Worm (Caenorhabditis elegans): ENCODE data around the gene sfxn-1.4.

sfxn-1.4 gene

ce11 chrII:11714728-11715127, 33.7 kb upstream of the sfxn-1.4 start:
- TF ChIP-seq efl-1 (optimal IDR thresholded peaks at IDR 0.05) = no peak
- TF ChIP-seq efl-1 (GFP tag; optimal IDR thresholded peaks at IDR 0.05 in 1 of 2) = peak in 1 of 2 experiments; percentile 43
- no peak for TF ChIP-seq ceh-88 (GFP tag; IDR thresholded peaks at IDR 0.05)
- peak; percentile 75 for TF ChIP-seq snpc-4 (tag; optimal IDR thresholded peaks at IDR 0.05)

DNA sequence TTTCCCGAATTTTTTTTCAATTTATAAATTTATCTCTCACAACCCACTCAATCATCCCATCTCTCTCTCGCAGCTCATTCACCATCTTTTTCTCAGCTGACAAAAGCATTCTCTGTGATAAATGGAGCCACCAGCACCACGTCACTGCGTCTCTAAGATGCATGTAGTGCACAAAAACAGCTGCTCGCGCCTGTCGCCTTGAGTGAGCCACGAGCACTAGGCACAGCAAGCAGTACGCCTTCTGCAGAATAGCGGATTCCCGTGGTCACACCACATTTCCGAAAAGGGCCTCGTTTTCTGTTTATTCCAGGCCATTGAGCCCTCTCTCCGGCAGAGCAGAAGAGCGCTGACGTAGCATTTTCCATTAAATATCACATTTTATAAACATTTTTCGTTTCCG, 32.5 kb upstream of the sfxn-1.4 start, which contains the start of gene F13D12.10:
Gene F13D12.10 (plus strand): TSS at position 231 of the 400 bp plus-strand sequence.
- TF ChIP-seq lin-35 (GFP tag; optimal IDR thresholded peaks at IDR 0.05) (no peak), lsy-2 (tag; optimal IDR thresholded peaks at IDR 0.05) (peak; percentile 17 to 34), ztf-4 (tag; optimal IDR thresholded peaks at IDR 0.05) (peak; percentile 45), rnt-1 (tag; optimal IDR thresholded peaks at IDR 0.05) (peak; percentile 85), lin-39 (tag; optimal IDR thresholded peaks at IDR 0.05) (peak; percentile 54), nhr-19 (GFP tag; conservative IDR thresholded peaks at IDR 0.05) (peak; percentile 57), lir-3 (tag; optimal IDR thresholded peaks at IDR 0.05; ENCODE audit: poor library complexity) (peak; percentile 26), xbp-1 (tag; optimal IDR thresholded peaks at IDR 0.05) (peak; percentile 37), nhr-11 (tag; optimal IDR thresholded peaks at IDR 0.05) (no peak), egl-27 (tag; optimal IDR thresholded peaks at IDR 0.05) (no peak), vab-15 (tag; optimal IDR thresholded peaks at IDR 0.05) (no peak), pag-3 (tag; optimal IDR thresholded peaks at IDR 0.05; ENCODE audit: borderline replicate concordance, insufficient read depth) (no peak), nhr-47 (tag; optimal IDR thresholded peaks at IDR 0.05) (peak; percentile 10), C16A3.4 (tag; optimal IDR thresholded peaks at IDR 0.05) (no peak), nhr-20 (tag; optimal IDR thresholded peaks at IDR 0.05) (peak; percentile 37), unc-130 (tag; optimal IDR thresholded peaks at IDR 0.05) (no peak), efl-1 (optimal IDR thresholded peaks at IDR 0.05) (peak in 1 of 2 experiments; percentile 23), efl-1 (GFP tag; optimal IDR thresholded peaks at IDR 0.05 in 1 of 2) (peak in 1 of 2 experiments; percentile 68), ceh-8 (GFP tag; optimal IDR thresholded peaks at IDR 0.05) (no peak), ces-1 (GFP tag; optimal IDR thresholded peaks at IDR 0.05) (no peak), mdl-1 (tag; optimal IDR thresholded peaks at IDR 0.05) (peak in 1 of 2 experiments; percentile 45), lin-14 (GFP tag; optimal IDR thresholded peaks at IDR 0.05) (peak; percentile 83), snu-23 (GFP tag; optimal IDR thresholded peaks at IDR 0.05) (peak; percentile 58), hlh-4 (tag; optimal IDR thresholded peaks at IDR 0.05) (no peak), swsn-7 (tag; optimal IDR thresholded peaks at IDR 0.05) (peak; percentile 39), dpl-1 (GFP tag; optimal IDR thresholded peaks at IDR 0.05) (peak in 1 of 3 experiments; percentile 10), isw-1 (GFP tag; IDR thresholded peaks at IDR 0.05) (no peak), tbx-2 (tag; optimal IDR thresholded peaks at IDR 0.05) (peak; percentile 30), mep-1 (tag; optimal IDR thresholded peaks at IDR 0.05) (no peak), nhr-71 (tag; optimal IDR thresholded peaks at IDR 0.05) (peak; percentile 82), nhr-85 (tag) (no peak), fkh-8 (tag; optimal IDR thresholded peaks at IDR 0.05) (peak; percentile 18), F16B12.6 (tag; optimal IDR thresholded peaks at IDR 0.05) (no peak), alr-1 (tag; optimal IDR thresholded peaks at IDR 0.05; ENCODE audit: borderline replicate concordance) (no peak)

- TF ChIP-seq blmp-1 (tag; optimal IDR thresholded peaks at IDR 0.05) = peak; percentile 97
- no peak for TF ChIP-seq lin-15B (tag; optimal IDR thresholded peaks at IDR 0.05)
- TF ChIP-seq efl-1 (optimal IDR thresholded peaks at IDR 0.05) = no peak
- peak in 1 of 2 experiments; percentile 15 for TF ChIP-seq efl-1 (GFP tag; optimal IDR thresholded peaks at IDR 0.05 in 1 of 2)
- TF ChIP-seq lin-14 (GFP tag; optimal IDR thresholded peaks at IDR 0.05) = no peak
These were observed 29.7 kb upstream of the sfxn-1.4 start for ce11 chrII:11710771-11711170.

- no peak for TF ChIP-seq mep-1 (tag; optimal IDR thresholded peaks at IDR 0.05)
- TF ChIP-seq fkh-8 (tag; optimal IDR thresholded peaks at IDR 0.05) = no peak
- TF ChIP-seq Y116A8C.19 (tag; optimal IDR thresholded peaks at IDR 0.05; ENCODE audit: borderline replicate concordance) = no peak
- no peak for TF ChIP-seq mdl-1 (tag; optimal IDR thresholded peaks at IDR 0.05)
- TF ChIP-seq efl-3 (GFP tag; optimal IDR thresholded peaks at IDR 0.05) = no peak
- TF ChIP-seq nhr-71 (tag; optimal IDR thresholded peaks at IDR 0.05) = no peak
- no peak for TF ChIP-seq unc-30 (tag; optimal IDR thresholded peaks at IDR 0.05)
- no peak for TF ChIP-seq nhr-84 (tag; optimal IDR thresholded peaks at IDR 0.05)
- no peak for TF ChIP-seq isw-1 (GFP tag; IDR thresholded peaks at IDR 0.05)
- TF ChIP-seq sox-4 (tag; optimal IDR thresholded peaks at IDR 0.05) = no peak
- TF ChIP-seq snu-23 (GFP tag; optimal IDR thresholded peaks at IDR 0.05) = no peak
- no peak for TF ChIP-seq egl-27 (tag; optimal IDR thresholded peaks at IDR 0.05)
- TF ChIP-seq C16A3.4 (tag; optimal IDR thresholded peaks at IDR 0.05) = no peak
- no peak for TF ChIP-seq zip-4 (GFP tag; optimal IDR thresholded peaks at IDR 0.05)
- no peak for TF ChIP-seq tbx-2 (tag; optimal IDR thresholded peaks at IDR 0.05)
- TF ChIP-seq unc-86 (tag; optimal IDR thresholded peaks at IDR 0.05) = no peak
- TF ChIP-seq nhr-19 (GFP tag; conservative IDR thresholded peaks at IDR 0.05) = no peak
- no peak for TF ChIP-seq blmp-1 (tag; optimal IDR thresholded peaks at IDR 0.05)
- TF ChIP-seq hpl-2 (GFP tag; optimal IDR thresholded peaks at IDR 0.05) = no peak
These were observed 28.4 kb upstream of the sfxn-1.4 start, which contains the start of gene fcmt-1 for ce11 chrII:11709464-11709863. Gene fcmt-1, minus strand, starts transcription at chrII:11709564.

Data from whole organism, L1 larva.